Worm (Caenorhabditis elegans) whole organism, early embryonic: ENCODE measurements around the gene glf-1.

Experiments used
- B0310.2 ChIP-seq: sonication (generic microtip); optimal IDR thresholded peaks from 2 replicates; lab custom pipeline; 2016; ENCODE audit warnings: mild to moderate bottlenecking, missing genetic modification characterization, missing compliant biosample characterization
- aly-1 ChIP-seq: sonication (generic microtip); optimal IDR thresholded peaks from 2 replicates; lab custom pipeline; 2016; ENCODE audit warnings: missing genetic modification characterization, missing compliant biosample characterization
- ama-1 ChIP-seq: fragments of 150-350 bp; optimal IDR thresholded peaks from 2 replicates; lab custom pipeline; 2014
- flt-1 ChIP-seq: fragments of 200-800 bp; sonication (Bioruptor generic); IDR thresholded peaks from 2 replicates; pipeline ENCODE4 v1.3.6; 2022; ENCODE audit warnings: missing genetic modification characterization, missing compliant biosample characterization
- hmg-4 ChIP-seq: fragments of 200-800 bp; sonication (Bioruptor generic); optimal IDR thresholded peaks from 2 replicates; lab custom pipeline; 2018; ENCODE audit warnings: mild to moderate bottlenecking, missing genetic modification characterization, missing compliant biosample characterization
- sea-1 ChIP-seq: fragments of 200-800 bp; sonication (Bioruptor generic); conservative IDR thresholded peaks from 2 replicates; pipeline ENCODE4 v1.3.6; 2022; ENCODE audit warnings: missing genetic modification characterization, missing compliant biosample characterization

- TF ChIP-seq ama-1 (lab: Kevin White, UChicago): no peak
- TF ChIP-seq B0310.2 (tag; lab: Kevin White, UChicago): no peak
- TF ChIP-seq sea-1 (GFP tag; lab: Robert Waterston, UW): no peak
- no peak for TF ChIP-seq flt-1
- no peak for TF ChIP-seq hmg-4 (GFP tag; lab: Kevin White, UChicago)
- no peak for TF ChIP-seq aly-1 (tag; lab: Kevin White, UChicago)
These were observed 29.5 kb downstream of the glf-1 start for ce11 chrIV:5915152-5915551.
